Worm (Caenorhabditis elegans) whole organism, midembryonic: ENCODE results near the gene T05A8.3.

Source experiments
- T22C8.4 ChIP-seq: fragments of 200-800 bp; sonication (Bioruptor generic); IDR thresholded peaks from 2 replicates; pipeline ENCODE4 v1.3.6; 2022; ENCODE audit warnings: missing genetic modification characterization, missing compliant biosample characterization
- cog-1 ChIP-seq: sonication (generic microtip); optimal IDR thresholded peaks from 2 replicates; lab custom pipeline; 2016; ENCODE audit warnings: missing genetic modification characterization, missing compliant biosample characterization
- flt-1 ChIP-seq: fragments of 200-800 bp; sonication (Bioruptor generic); IDR thresholded peaks from 2 replicates; pipeline ENCODE4 v1.3.6; 2022; ENCODE audit warnings: missing genetic modification characterization, missing compliant biosample characterization
- klf-2 ChIP-seq: fragments of 200-800 bp; sonication (Bioruptor generic); conservative IDR thresholded peaks from 2 replicates; pipeline ENCODE4 v1.3.6; 2022; ENCODE audit warnings: missing genetic modification reagents, missing genetic modification characterization, missing compliant biosample characterization
- med-1 ChIP-seq: sonication (generic microtip); optimal IDR thresholded peaks from 2 replicates; lab custom pipeline; 2017; ENCODE audit warnings: missing genetic modification characterization, mild to moderate bottlenecking, missing compliant biosample characterization, antibody characterized with exemption, missing genetic modification reagents; ENCODE audit not compliant: insufficient read depth
- ref-1 ChIP-seq: fragments of 200-800 bp; sonication (Bioruptor generic); conservative IDR thresholded peaks from 2 replicates; pipeline ENCODE4 v1.3.6; 2022; ENCODE audit warnings: missing genetic modification reagents, missing genetic modification characterization, missing compliant biosample characterization
- tab-1 ChIP-seq: fragments of 200-800 bp; sonication (Bioruptor generic); IDR thresholded peaks from 2 replicates; pipeline ENCODE4 v1.3.6; 2022; ENCODE audit warnings: missing genetic modification characterization, missing compliant biosample characterization
- ztf-23 ChIP-seq: fragments of 200-800 bp; sonication (Bioruptor generic); IDR thresholded peaks from 2 replicates; pipeline ENCODE4 v1.3.6; 2022; ENCODE audit warnings: missing genetic modification reagents, missing genetic modification characterization, missing compliant biosample characterization
- ztf-29 ChIP-seq: fragments of 200-800 bp; sonication (Bioruptor generic); IDR thresholded peaks from 2 replicates; pipeline ENCODE4 v1.3.6; 2022; ENCODE audit warnings: missing genetic modification reagents, missing genetic modification characterization, missing compliant biosample characterization

The T05A8.3 gene

DNA sequence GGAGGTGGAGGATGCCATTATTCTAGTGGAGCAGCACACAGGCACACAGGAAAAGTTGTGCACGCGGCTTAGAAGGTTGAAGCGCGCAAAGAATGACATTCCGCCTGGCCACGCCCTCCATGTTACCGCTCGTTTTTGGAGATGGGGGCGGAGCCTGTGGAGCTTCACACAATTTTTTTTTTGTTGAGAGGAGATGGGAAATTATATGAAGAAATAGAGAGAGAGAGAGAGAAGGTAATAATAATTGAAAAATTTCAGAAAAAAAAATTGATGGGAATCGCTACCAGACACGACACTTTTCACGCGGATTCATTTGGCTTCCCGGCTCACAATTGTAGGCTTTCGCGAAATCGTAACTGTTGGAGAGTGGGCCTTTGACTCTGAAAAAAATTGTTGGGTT is at the start of gene T05A8.3:
TSS of gene T05A8.3 (minus strand) at position 101 of the 400 bp plus-strand sequence.
- TF ChIP-seq ztf-23 (GFP tag; lab: Robert Waterston, UW) (no peak), tab-1 (GFP tag; lab: Robert Waterston, UW) (no peak), flt-1 (GFP tag; lab: Robert Waterston, UW) (no peak), ztf-29 (no peak), cog-1 (tag; lab: Kevin White, UChicago) (no peak), med-1 (GFP tag; lab: Kevin White, UChicago) (no peak), T22C8.4 (GFP tag; lab: Robert Waterston, UW) (no peak)

DNA sequence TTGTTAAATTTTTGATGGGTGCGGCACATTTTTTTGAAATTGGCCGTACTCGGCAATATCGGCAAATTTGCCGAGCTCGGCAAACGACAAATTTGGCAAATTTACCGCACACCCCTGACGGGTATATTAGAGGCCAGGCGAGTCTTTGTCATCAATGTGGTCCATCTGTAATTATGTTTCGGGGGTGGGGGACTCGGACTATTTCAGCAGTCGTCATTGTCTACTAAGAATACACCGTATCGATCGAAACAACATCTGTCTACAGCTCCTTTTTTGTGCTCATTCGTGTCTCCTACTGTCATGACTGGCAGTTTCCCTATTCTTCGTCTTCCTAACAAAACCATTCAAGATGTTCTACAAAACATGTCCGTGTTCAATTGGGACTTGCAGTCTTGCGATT is 49.1 kb upstream of the T05A8.3 start, which contains the start of gene F08D12.15:
TSS of gene F08D12.15 (plus strand) at position 301 of the 400 bp plus-strand sequence.
- 0 out of 2 replicates have a peak, but pooled peaks have one; percentile 5 for TF ChIP-seq klf-2 (GFP tag; lab: Robert Waterston, UW)
- TF ChIP-seq T22C8.4 (GFP tag; lab: Robert Waterston, UW) = no peak

DNA sequence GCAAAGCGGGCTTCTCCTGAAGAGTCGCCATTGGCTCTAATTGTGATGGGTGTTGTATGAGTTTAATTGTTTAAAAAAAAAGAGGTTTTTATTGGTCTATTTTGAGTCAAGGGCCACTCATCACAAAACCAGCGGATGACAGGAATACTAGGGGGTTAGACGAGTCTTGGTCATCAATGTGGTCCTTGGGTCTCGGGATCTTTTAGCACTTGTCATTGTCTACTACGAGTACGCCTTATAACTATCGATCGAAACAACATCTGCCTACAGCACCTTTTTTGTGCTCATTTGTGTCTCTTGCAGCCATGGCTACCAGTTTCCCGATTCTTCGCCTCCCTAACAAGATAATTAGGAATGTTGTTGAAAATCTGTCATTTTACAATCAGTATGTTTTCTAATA is 47.4 kb upstream of the T05A8.3 start, which contains the start of gene fbxb-108:
TSS of gene fbxb-108 (plus strand) at position 301 of the 400 bp plus-strand sequence.
- no peak for TF ChIP-seq ztf-23 (GFP tag; lab: Robert Waterston, UW)
- no peak for TF ChIP-seq ztf-29
- TF ChIP-seq klf-2 (GFP tag; lab: Robert Waterston, UW) = no peak
- TF ChIP-seq T22C8.4 (GFP tag; lab: Robert Waterston, UW) = no peak
- TF ChIP-seq flt-1 (GFP tag; lab: Robert Waterston, UW) = no peak

DNA sequence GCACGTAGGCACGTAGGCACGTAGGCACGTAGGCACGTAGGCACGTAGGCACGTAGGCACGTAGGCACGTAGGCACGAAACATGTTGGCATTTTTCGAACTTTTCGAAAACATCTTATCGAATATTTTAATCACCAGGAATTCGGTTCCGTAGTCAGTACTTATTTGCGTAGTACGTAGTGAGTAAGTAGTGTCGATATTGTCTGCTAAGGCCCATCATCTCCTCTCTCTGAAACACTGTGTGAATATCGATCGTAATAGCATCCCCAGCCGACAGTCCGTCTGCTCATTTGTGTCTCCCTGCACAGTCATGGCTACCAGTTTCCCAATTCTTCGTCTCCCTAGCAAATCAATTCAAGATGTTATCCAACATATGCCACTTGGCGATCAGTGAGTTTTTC is 44.9 kb upstream of the T05A8.3 start, which contains the start of gene fbxb-106:
TSS of gene fbxb-106 (plus strand) at position 301 of the 400 bp plus-strand sequence.
- TF ChIP-seq med-1 (GFP tag; lab: Kevin White, UChicago) (no peak), flt-1 (GFP tag; lab: Robert Waterston, UW) (no peak), T22C8.4 (GFP tag; lab: Robert Waterston, UW) (no peak), ref-1 (GFP tag; lab: Robert Waterston, UW) (no peak), ztf-29 (no peak), cog-1 (tag; lab: Kevin White, UChicago) (no peak), klf-2 (GFP tag; lab: Robert Waterston, UW) (no peak), tab-1 (GFP tag; lab: Robert Waterston, UW) (no peak), ztf-23 (GFP tag; lab: Robert Waterston, UW) (no peak)

DNA sequence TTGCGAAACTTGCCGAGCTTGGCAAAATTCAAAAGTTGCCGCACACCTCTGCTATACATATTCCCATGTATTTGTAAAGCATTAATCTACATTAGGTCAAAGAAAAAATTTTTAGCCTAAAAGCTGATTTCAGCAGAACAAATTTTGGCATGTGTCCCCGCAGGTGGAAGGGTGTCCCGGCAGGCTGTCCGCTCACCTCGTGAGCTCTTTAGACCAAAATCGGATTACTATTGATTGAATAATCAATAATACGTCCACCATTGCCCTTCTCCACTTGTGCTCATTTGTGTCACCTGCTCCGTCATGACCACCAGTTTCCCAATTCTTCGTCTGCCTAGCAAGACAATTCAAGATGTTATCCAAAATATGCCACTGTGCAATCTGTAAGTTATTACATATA is 41.2 kb upstream of the T05A8.3 start, which contains the start of gene fbxb-107:
TSS of gene fbxb-107 (plus strand) at position 297 of the 400 bp plus-strand sequence.
- peak; percentile 18; the same call in 1 of the 2 replicates for TF ChIP-seq T22C8.4 (GFP tag; lab: Robert Waterston, UW)
- no peak for TF ChIP-seq med-1 (GFP tag; lab: Kevin White, UChicago)
- no peak for TF ChIP-seq tab-1 (GFP tag; lab: Robert Waterston, UW)
- TF ChIP-seq klf-2 (GFP tag; lab: Robert Waterston, UW) = no peak
- TF ChIP-seq ref-1 (GFP tag; lab: Robert Waterston, UW) = no peak

- TF ChIP-seq flt-1 (GFP tag; lab: Robert Waterston, UW) = no peak
- TF ChIP-seq ref-1 (GFP tag; lab: Robert Waterston, UW) = no peak
- TF ChIP-seq ztf-23 (GFP tag; lab: Robert Waterston, UW) = no peak
- no peak for TF ChIP-seq klf-2 (GFP tag; lab: Robert Waterston, UW)
- no peak for TF ChIP-seq ztf-29
- no peak for TF ChIP-seq cog-1 (tag; lab: Kevin White, UChicago)
- TF ChIP-seq med-1 (GFP tag; lab: Kevin White, UChicago) = no peak
- no peak for TF ChIP-seq T22C8.4 (GFP tag; lab: Robert Waterston, UW)
- TF ChIP-seq tab-1 (GFP tag; lab: Robert Waterston, UW) = no peak
Measured at ce11 chrII:2757954-2758353, 40.7 kb upstream of the T05A8.3 start, which contains the start of gene F29A7.8. Gene F29A7.8, minus strand, starts transcription at chrII:2758054.

ce11 chrII:2756351-2756750 is 39.1 kb upstream of the T05A8.3 start:
- TF ChIP-seq ztf-29 (no peak), cog-1 (tag; lab: Kevin White, UChicago) (no peak), med-1 (GFP tag; lab: Kevin White, UChicago) (no peak), ztf-23 (GFP tag; lab: Robert Waterston, UW) (no peak), ref-1 (GFP tag; lab: Robert Waterston, UW) (no peak), klf-2 (GFP tag; lab: Robert Waterston, UW) (no peak), tab-1 (GFP tag; lab: Robert Waterston, UW) (no peak), flt-1 (GFP tag; lab: Robert Waterston, UW) (no peak), T22C8.4 (GFP tag; lab: Robert Waterston, UW) (no peak)

DNA sequence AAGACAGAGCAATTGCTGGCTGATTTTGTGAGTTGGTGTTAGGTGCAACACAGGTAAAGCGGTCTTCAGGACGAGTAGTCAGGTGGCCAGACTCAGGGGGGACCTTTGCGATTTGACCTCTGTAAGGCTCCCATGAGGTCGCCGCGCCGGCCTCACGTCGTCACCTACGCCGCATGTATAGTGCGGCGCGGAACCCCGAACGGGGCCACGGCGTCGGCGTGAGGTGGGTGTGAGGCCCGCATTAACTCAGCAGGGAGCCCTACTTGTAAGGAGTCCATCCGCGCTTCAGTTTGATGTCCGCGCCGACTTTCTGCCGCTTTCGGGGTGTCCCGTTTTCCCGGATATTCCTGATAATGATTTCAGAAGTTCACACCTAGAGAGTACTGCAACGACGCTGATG is 37.4 kb upstream of the T05A8.3 start:
- TF ChIP-seq ztf-29 = no peak
- TF ChIP-seq cog-1 (tag; lab: Kevin White, UChicago) = no peak
- no peak for TF ChIP-seq T22C8.4 (GFP tag; lab: Robert Waterston, UW)
- no peak for TF ChIP-seq ztf-23 (GFP tag; lab: Robert Waterston, UW)
- TF ChIP-seq flt-1 (GFP tag; lab: Robert Waterston, UW) = no peak
- no peak for TF ChIP-seq klf-2 (GFP tag; lab: Robert Waterston, UW)
- no peak for TF ChIP-seq med-1 (GFP tag; lab: Kevin White, UChicago)
- no peak for TF ChIP-seq ref-1 (GFP tag; lab: Robert Waterston, UW)
- TF ChIP-seq tab-1 (GFP tag; lab: Robert Waterston, UW) = no peak

- TF ChIP-seq ztf-29 = no peak
- TF ChIP-seq tab-1 (GFP tag; lab: Robert Waterston, UW) = no peak
- no peak for TF ChIP-seq ztf-23 (GFP tag; lab: Robert Waterston, UW)
- TF ChIP-seq klf-2 (GFP tag; lab: Robert Waterston, UW) = no peak
- no peak for TF ChIP-seq ref-1 (GFP tag; lab: Robert Waterston, UW)
- TF ChIP-seq flt-1 (GFP tag; lab: Robert Waterston, UW) = no peak
- no peak for TF ChIP-seq cog-1 (tag; lab: Kevin White, UChicago)
- TF ChIP-seq T22C8.4 (GFP tag; lab: Robert Waterston, UW) = no peak
- TF ChIP-seq med-1 (GFP tag; lab: Kevin White, UChicago) = no peak
Measured at ce11 chrII:2752999-2753398, 35.8 kb upstream of the T05A8.3 start, which contains the start of gene F29A7.3. Gene F29A7.3, plus strand, starts transcription at chrII:2753299.
